Fruit fly (Drosophila melanogaster) whole organism, wandering third instar larva: ENCODE data around the gene Spn.

Experiments used
- Abd-B ChIP-seq: fragments of >200 bp; optimal IDR thresholded peaks from 2 replicates; lab custom pipeline; 2017; ENCODE audit warnings: missing biosample characterization, missing genetic modification characterization
- CG9705 ChIP-seq: fragments of 200-800 bp; sonication (Bioruptor generic); optimal IDR thresholded peaks from 2 replicates; lab custom pipeline; 2018; ENCODE audit warnings: missing biosample characterization, mild to moderate bottlenecking, missing genetic modification characterization
- CrebA ChIP-seq: fragments of 200-800 bp; sonication (Bioruptor generic); optimal IDR thresholded peaks from 2 replicates; lab custom pipeline; 2016; ENCODE audit warnings: missing biosample characterization, mild to moderate bottlenecking, missing genetic modification characterization, borderline replicate concordance
- Dfd ChIP-seq: fragments of >200 bp; optimal IDR thresholded peaks from 2 replicates; lab custom pipeline; 2017; ENCODE audit warnings: missing biosample characterization, missing genetic modification characterization
- Dif ChIP-seq: fragments of 200-275, 200-300 bp; sonication (Bioruptor generic); optimal IDR thresholded peaks from 2 replicates; lab custom pipeline; 2018; ENCODE audit warnings: missing biosample characterization, missing genetic modification characterization; ENCODE audit not compliant: partially characterized antibody
- GATAd ChIP-seq: sonication (Bioruptor generic); optimal IDR thresholded peaks from 2 replicates; lab custom pipeline; 2016; ENCODE audit warnings: missing biosample characterization, missing genetic modification characterization
- HLH106 ChIP-seq: fragments of 200-800 bp; optimal IDR thresholded peaks from 3 replicates; lab custom pipeline; 2019; ENCODE audit warnings: missing biosample characterization, mild to moderate bottlenecking, missing genetic modification characterization, moderate library complexity
- Hnf4 ChIP-seq: fragments of 200-800 bp; sonication (Bioruptor generic); optimal IDR thresholded peaks from 2 replicates; lab custom pipeline; 2016; ENCODE audit warnings: missing biosample characterization, mild to moderate bottlenecking, missing genetic modification characterization
- Hr78 ChIP-seq: fragments of >200 bp; optimal IDR thresholded peaks from 2 replicates; lab custom pipeline; 2017; ENCODE audit warnings: missing biosample characterization, missing genetic modification characterization
- Hr83 ChIP-seq: fragments of 200-300 bp; sonication (Bioruptor generic); optimal IDR thresholded peaks from 2 replicates; lab custom pipeline; 2016; ENCODE audit warnings: missing biosample characterization, mild to moderate bottlenecking, missing genetic modification characterization, moderate library complexity; ENCODE audit not compliant: poor library complexity, severe bottlenecking
- Mio ChIP-seq: sonication (Bioruptor generic); optimal IDR thresholded peaks from 2 replicates; lab custom pipeline; 2016; ENCODE audit warnings: missing biosample characterization, missing genetic modification characterization
- Myc ChIP-seq: fragments of >200 bp; optimal IDR thresholded peaks from 2 replicates; lab custom pipeline; 2017
- N ChIP-seq: fragments of >200 bp; optimal IDR thresholded peaks from 2 replicates; lab custom pipeline; 2018; ENCODE audit warnings: missing biosample characterization, missing external identifiers, missing genetic modification characterization
- OdsH ChIP-seq: fragments of 200-800 bp; sonication (Bioruptor generic); optimal IDR thresholded peaks from 2 replicates; lab custom pipeline; 2016; ENCODE audit warnings: missing biosample characterization, mild to moderate bottlenecking, missing genetic modification characterization
- Rel ChIP-seq, 2 experiments: fragments of 200-800 bp; sonication (Bioruptor generic) in 1 of 2; optimal IDR thresholded peaks; 2 replicates in 1 of 2; 3 replicates in 1 of 2; lab custom pipeline; 2016 to 2019; ENCODE audit warnings: mild to moderate bottlenecking in 2 of 2, missing biosample characterization in 2 of 2, missing genetic modification characterization in 2 of 2, moderate library complexity in 1 of 2
- Sp1 ChIP-seq: fragments of 200-800 bp; sonication (Bioruptor generic); optimal IDR thresholded peaks from 3 replicates; lab custom pipeline; 2019; ENCODE audit warnings: missing biosample characterization, mild to moderate bottlenecking, missing genetic modification characterization, moderate library complexity
- Vsx2 ChIP-seq: fragments of 200-300, 225-300 bp; sonication (Bioruptor generic); optimal IDR thresholded peaks from 2 replicates; lab custom pipeline; 2018; ENCODE audit warnings: missing biosample characterization, missing genetic modification characterization; ENCODE audit not compliant: partially characterized antibody
- br ChIP-seq: fragments of 200-800 bp; sonication (Bioruptor generic); optimal IDR thresholded peaks from 2 replicates; lab custom pipeline; 2016; ENCODE audit warnings: missing biosample characterization, missing genetic modification characterization
- brk ChIP-seq: fragments of 200-800 bp; sonication (Bioruptor generic); optimal IDR thresholded peaks from 2 replicates; lab custom pipeline; 2016; ENCODE audit warnings: missing biosample characterization, mild to moderate bottlenecking, missing genetic modification characterization
- dl ChIP-seq, 2 experiments: fragments of 175-275, 200-275 bp in 1 of 2; fragments of 200-275 bp in 1 of 2; sonication (Bioruptor generic); optimal IDR thresholded peaks; lab custom pipeline; 2018; ENCODE audit warnings: mild to moderate bottlenecking in 2 of 2, missing biosample characterization in 2 of 2, missing genetic modification characterization in 2 of 2, moderate library complexity in 2 of 2; ENCODE audit not compliant: partially characterized antibody in 2 of 2, insufficient read depth in 1 of 2
- dmrt93B ChIP-seq: fragments of 200-800 bp; sonication (Bioruptor generic); optimal IDR thresholded peaks from 2 replicates; lab custom pipeline; 2018; ENCODE audit warnings: missing biosample characterization, mild to moderate bottlenecking, missing genetic modification characterization
- dsf ChIP-seq: sonication (Bioruptor generic); optimal IDR thresholded peaks from 2 replicates; lab custom pipeline; 2016; ENCODE audit warnings: missing biosample characterization, missing genetic modification characterization, borderline replicate concordance
- ey ChIP-seq: fragments of 200-800 bp; sonication (Bioruptor generic); optimal IDR thresholded peaks from 2 replicates; lab custom pipeline; 2016; ENCODE audit warnings: missing biosample characterization, missing genetic modification characterization
- foxo ChIP-seq, 2 experiments: fragments of 200-800 bp; sonication (Bioruptor generic); optimal IDR thresholded peaks; 2 replicates in 1 of 2; 3 replicates in 1 of 2; lab custom pipeline; 2016 to 2017; ENCODE audit warnings: missing biosample characterization in 2 of 2, missing genetic modification characterization in 2 of 2
- fru ChIP-seq: fragments of 200-800 bp; sonication (Bioruptor generic); optimal IDR thresholded peaks from 3 replicates; lab custom pipeline; 2016; ENCODE audit warnings: missing biosample characterization, mild to moderate bottlenecking, missing genetic modification characterization
- h ChIP-seq: fragments of 200-800 bp; sonication (Bioruptor generic); optimal IDR thresholded peaks from 3 replicates; lab custom pipeline; 2016; ENCODE audit warnings: missing biosample characterization, mild to moderate bottlenecking, missing genetic modification characterization
- jim ChIP-seq: fragments of 175-275, 200-325 bp; sonication (Bioruptor generic); optimal IDR thresholded peaks from 2 replicates; lab custom pipeline; 2016; ENCODE audit warnings: missing biosample characterization, mild to moderate bottlenecking, missing genetic modification characterization
- lola ChIP-seq: fragments of >200 bp; optimal IDR thresholded peaks from 2 replicates; lab custom pipeline; 2017; ENCODE audit warnings: missing biosample characterization, missing genetic modification characterization
- pan ChIP-seq: fragments of >200 bp; optimal IDR thresholded peaks from 2 replicates; lab custom pipeline; 2017
- psq ChIP-seq: fragments of 200-800 bp; sonication (Bioruptor generic); optimal IDR thresholded peaks from 3 replicates; lab custom pipeline; 2017; ENCODE audit warnings: missing biosample characterization, mild to moderate bottlenecking, missing genetic modification characterization, moderate library complexity
- rgr ChIP-seq: fragments of 200-800 bp; sonication (Bioruptor generic); optimal IDR thresholded peaks from 3 replicates; lab custom pipeline; 2016; ENCODE audit warnings: missing biosample characterization, mild to moderate bottlenecking, missing genetic modification characterization
- sage ChIP-seq: fragments of 200-800 bp; sonication (Bioruptor generic); optimal IDR thresholded peaks from 2 replicates; lab custom pipeline; 2016; ENCODE audit warnings: missing biosample characterization, mild to moderate bottlenecking, missing genetic modification characterization
- sv ChIP-seq: fragments of 200-800 bp; sonication (Bioruptor generic); optimal IDR thresholded peaks from 3 replicates; lab custom pipeline; 2016; ENCODE audit warnings: missing biosample characterization, missing genetic modification characterization
- tai ChIP-seq: sonication (Bioruptor generic); optimal IDR thresholded peaks from 2 replicates; lab custom pipeline; 2016; ENCODE audit warnings: missing biosample characterization, missing genetic modification characterization
- usp ChIP-seq: fragments of >200 bp; optimal IDR thresholded peaks from 2 replicates; lab custom pipeline; 2017; ENCODE audit warnings: missing biosample characterization, missing genetic modification characterization
- woc ChIP-seq: sonication (Bioruptor generic); optimal IDR thresholded peaks from 2 replicates; lab custom pipeline; 2016; ENCODE audit warnings: missing biosample characterization, mild to moderate bottlenecking, missing genetic modification characterization

Spn gene

dm6 chr3L:2545077-2545453, 9.0 kb downstream of the Spn start:
- no peak for TF ChIP-seq h (GFP tag; lab: Kevin White, UChicago)
- no peak for TF ChIP-seq Dif
- TF ChIP-seq dmrt93B (GFP tag; lab: Kevin White, UChicago) = no peak
- no peak for TF ChIP-seq ey (GFP tag; lab: Kevin White, UChicago)
- TF ChIP-seq woc = no peak
- TF ChIP-seq GATAd (GFP tag; lab: Kevin White, UChicago) = no peak
- TF ChIP-seq tai = no peak
- TF ChIP-seq Hnf4 = no peak

dm6 chr3L:2544435-2545076, 9.5 kb downstream of the Spn start:
- TF ChIP-seq Dif (no peak), Myc (lab: Kevin White, UChicago) (no peak), dmrt93B (GFP tag; lab: Kevin White, UChicago) (no peak), Hr83 (GFP tag; lab: Kevin White, UChicago) (no peak), dl (GFP tag; optimal IDR thresholded peaks at IDR 0.05; lab: Kevin White, UChicago; ENCODE audit: insufficient read depth in 1 of 2, partially characterized antibody in 2 of 2) (no peak), OdsH (GFP tag; lab: Kevin White, UChicago) (no peak), Mio (no peak)

- TF ChIP-seq pan (lab: Kevin White, UChicago) (no peak), CrebA (no peak), Sp1 (GFP tag; lab: Kevin White, UChicago) (no peak), Dif (no peak), fru (no peak), brk (GFP tag; lab: Kevin White, UChicago) (no peak), Dfd (GFP tag; lab: Kevin White, UChicago) (no peak), sage (no peak), foxo (GFP tag; optimal IDR thresholded peaks at IDR 0.05; lab: Kevin White, UChicago) (no peak), h (GFP tag; lab: Kevin White, UChicago) (no peak), Abd-B (GFP tag; lab: Kevin White, UChicago) (no peak), sv (GFP tag; lab: Kevin White, UChicago) (no peak), OdsH (GFP tag; lab: Kevin White, UChicago) (no peak), Mio (no peak), CG9705 (GFP tag; lab: Kevin White, UChicago) (no peak)
- TF ChIP-seq, all 38 proteins: peak for 0
These were observed 12.7 kb downstream of the Spn start for dm6 chr3L:2541361-2541760.

dm6 chr3L:2536969-2537600, 17.0 kb downstream of the Spn start:
- TF ChIP-seq Sp1 (GFP tag; lab: Kevin White, UChicago) (no peak), Hnf4 (peak; percentile 20), tai (no peak), foxo (GFP tag; optimal IDR thresholded peaks at IDR 0.05; lab: Kevin White, UChicago) (peak in 1 of 2 experiments; percentile 6), lola (no peak)

dm6 chr3L:2533732-2534073, 20.4 kb downstream of the Spn start:
- TF ChIP-seq usp (GFP tag; lab: Kevin White, UChicago) (no peak), Sp1 (GFP tag; lab: Kevin White, UChicago) (peak; percentile 27), dsf (GFP tag; lab: Kevin White, UChicago) (no peak), Hr78 (GFP tag; lab: Kevin White, UChicago) (no peak), Rel (GFP tag; optimal IDR thresholded peaks at IDR 0.05; lab: Kevin White, UChicago) (no peak), Rel (tag; optimal IDR thresholded peaks at IDR 0.05; lab: Kevin White, UChicago) (no peak), dl (GFP tag; optimal IDR thresholded peaks at IDR 0.05; lab: Kevin White, UChicago; ENCODE audit: insufficient read depth in 1 of 2, partially characterized antibody in 2 of 2) (no peak), tai (no peak), fru (peak; percentile 54), Dfd (GFP tag; lab: Kevin White, UChicago) (no peak), h (GFP tag; lab: Kevin White, UChicago) (peak; percentile 69), lola (no peak), sage (peak; percentile 19), N (GFP tag; lab: Kevin White, UChicago) (no peak), rgr (GFP tag; lab: Kevin White, UChicago) (peak; percentile 67), Vsx2 (GFP tag; lab: Kevin White, UChicago) (no peak), Hnf4 (peak; percentile 29), psq (GFP tag; lab: Kevin White, UChicago) (peak; percentile 51), CrebA (no peak), CG9705 (GFP tag; lab: Kevin White, UChicago) (no peak), Dif (no peak), br (GFP tag; lab: Kevin White, UChicago) (peak; percentile 13), brk (GFP tag; lab: Kevin White, UChicago) (no peak), HLH106 (peak; percentile 60), dmrt93B (GFP tag; lab: Kevin White, UChicago) (peak; percentile 11), GATAd (GFP tag; lab: Kevin White, UChicago) (no peak), OdsH (GFP tag; lab: Kevin White, UChicago) (peak; percentile 50), ey (GFP tag; lab: Kevin White, UChicago) (peak; percentile 82), foxo (GFP tag; optimal IDR thresholded peaks at IDR 0.05; lab: Kevin White, UChicago) (peak in 1 of 2 experiments; percentile 52), Mio (no peak), pan (lab: Kevin White, UChicago) (no peak), jim (GFP tag; lab: Kevin White, UChicago) (no peak), Abd-B (GFP tag; lab: Kevin White, UChicago) (no peak), woc (peak; percentile 16)
